Worm (Caenorhabditis elegans): ENCODE measurements around the gene phyh-1.

- TF ChIP-seq nhr-28 (tag; optimal IDR thresholded peaks at IDR 0.05) (no peak), lsy-2 (tag; optimal IDR thresholded peaks at IDR 0.05) (no peak), nhr-2 (tag; optimal IDR thresholded peaks at IDR 0.05) (no peak), lin-32 (GFP tag; optimal IDR thresholded peaks at IDR 0.05) (no peak)
Measured at ce11 chrIV:17273602-17274110, 14.4 kb upstream of the phyh-1 start, which contains the start of gene gln-5.

All from whole organism, mixed stage, embryonic.